Worm (Caenorhabditis elegans) whole organism, midembryonic: ENCODE results near the gene cdh-10.

Source experiments
- T22C8.4 ChIP-seq: fragments of 200-800 bp; sonication (Bioruptor generic); IDR thresholded peaks from 2 replicates; pipeline ENCODE4 v1.3.6; 2022; ENCODE audit warnings: missing genetic modification characterization, missing compliant biosample characterization
- flt-1 ChIP-seq: fragments of 200-800 bp; sonication (Bioruptor generic); IDR thresholded peaks from 2 replicates; pipeline ENCODE4 v1.3.6; 2022; ENCODE audit warnings: missing genetic modification characterization, missing compliant biosample characterization
- med-1 ChIP-seq: sonication (generic microtip); optimal IDR thresholded peaks from 2 replicates; lab custom pipeline; 2017; ENCODE audit warnings: missing genetic modification characterization, mild to moderate bottlenecking, missing compliant biosample characterization, antibody characterized with exemption, missing genetic modification reagents; ENCODE audit not compliant: insufficient read depth
- tab-1 ChIP-seq: fragments of 200-800 bp; sonication (Bioruptor generic); IDR thresholded peaks from 2 replicates; pipeline ENCODE4 v1.3.6; 2022; ENCODE audit warnings: missing genetic modification characterization, missing compliant biosample characterization
- ztf-23 ChIP-seq: fragments of 200-800 bp; sonication (Bioruptor generic); IDR thresholded peaks from 2 replicates; pipeline ENCODE4 v1.3.6; 2022; ENCODE audit warnings: missing genetic modification reagents, missing genetic modification characterization, missing compliant biosample characterization

- TF ChIP-seq ztf-23 (GFP tag; lab: Robert Waterston, UW) (no peak), flt-1 (no peak), med-1 (GFP tag; lab: Kevin White, UChicago) (no peak), T22C8.4 (no peak), tab-1 (no peak)
Observed at ce11 chrIV:2464156-2464555, 987 bp upstream of the cdh-10 start, which contains the start of gene ilys-3.
